Worm (Caenorhabditis elegans) whole organism, mixed stage, embryonic: ENCODE results near the gene B0336.12.

Experiments
- elt-1 ChIP-seq: sonication (generic microtip); optimal IDR thresholded peaks from 2 replicates; lab custom pipeline; 2017; ENCODE audit warnings: missing genetic modification characterization, mild to moderate bottlenecking, missing compliant biosample characterization, antibody characterized with exemption, moderate library complexity, borderline replicate concordance; ENCODE audit not compliant: insufficient read depth
- elt-3 ChIP-seq: fragments of 150-350 bp; optimal IDR thresholded peaks from 2 replicates; lab custom pipeline; 2014; ENCODE audit warnings: missing biosample characterization, missing genetic modification characterization
- lin-13 ChIP-seq: fragments of 150-350 bp; optimal IDR thresholded peaks from 2 replicates; lab custom pipeline; 2014; ENCODE audit warnings: missing biosample characterization, missing genetic modification characterization
- mab-5 ChIP-seq: fragments of 150-350 bp; optimal IDR thresholded peaks from 2 replicates; lab custom pipeline; 2014; ENCODE audit warnings: missing biosample characterization, missing genetic modification characterization
- mep-1 ChIP-seq: fragments of 150-350 bp; optimal IDR thresholded peaks from 2 replicates; lab custom pipeline; 2017; ENCODE audit warnings: missing biosample characterization, missing genetic modification reagents, missing genetic modification characterization, inconsistent platforms
- nhr-12 ChIP-seq: fragments of 150-350 bp; optimal IDR thresholded peaks from 2 replicates; lab custom pipeline; 2014; ENCODE audit warnings: missing biosample characterization, missing genetic modification characterization
- nhr-237 ChIP-seq: fragments of 150-350 bp; optimal IDR thresholded peaks from 2 replicates; lab custom pipeline; 2014; ENCODE audit warnings: missing biosample characterization, missing genetic modification characterization
- nhr-28 ChIP-seq: fragments of 150-350 bp; optimal IDR thresholded peaks from 2 replicates; lab custom pipeline; 2014; ENCODE audit warnings: missing biosample characterization, missing genetic modification characterization
- pha-4 ChIP-seq: fragments of 150-350 bp; optimal IDR thresholded peaks from 2 replicates; lab custom pipeline; 2018; ENCODE audit warnings: missing biosample characterization, missing genetic modification reagents, missing genetic modification characterization
- snpc-4 ChIP-seq: fragments of 150-350 bp; optimal IDR thresholded peaks from 2 replicates; lab custom pipeline; 2014; ENCODE audit warnings: missing biosample characterization, missing genetic modification characterization
- unc-39 ChIP-seq: fragments of 150-350 bp; optimal IDR thresholded peaks from 2 replicates; lab custom pipeline; 2014; ENCODE audit warnings: missing biosample characterization, missing genetic modification characterization

- no peak for TF ChIP-seq nhr-28 (tag; lab: Kevin White, UChicago)
- no peak for TF ChIP-seq pha-4 (tag; lab: Kevin White, UChicago)
- no peak for TF ChIP-seq nhr-12 (tag; lab: Kevin White, UChicago)
- TF ChIP-seq nhr-237 (tag; lab: Kevin White, UChicago) = no peak
- TF ChIP-seq mep-1 = no peak
- TF ChIP-seq unc-39 (tag; lab: Kevin White, UChicago) = no peak
- no peak for TF ChIP-seq elt-3
- no peak for TF ChIP-seq lin-13 (tag; lab: Kevin White, UChicago)
- TF ChIP-seq snpc-4 = no peak
- no peak for TF ChIP-seq elt-1
- TF ChIP-seq mab-5 (tag; lab: Kevin White, UChicago) = no peak
These were observed 38.4 kb upstream of the B0336.12 start for ce11 chrIII:5748360-5748759.
